Fruit fly (Drosophila melanogaster) whole organism, embryonic: Measurements from ENCODE around the gene Prim2.
A peak's percentile ranks its signal among the peaks of the same experiment; 100 is the strongest.

Experiments used
- Atf-2 ChIP-seq: fragments of 200-800 bp; sonication (Bioruptor generic); optimal IDR thresholded peaks from 2 replicates; lab custom pipeline; 2016; ENCODE audit warnings: missing biosample characterization, missing genetic modification characterization
- Bdp1 ChIP-seq: fragments of 200-800 bp; sonication (Bioruptor generic); optimal IDR thresholded peaks from 3 replicates; lab custom pipeline; 2016; ENCODE audit warnings: missing biosample characterization, missing genetic modification characterization
- BtbVII ChIP-seq: fragments of 200-800 bp; sonication (Bioruptor generic); optimal IDR thresholded peaks from 3 replicates; lab custom pipeline; 2017; ENCODE audit warnings: missing biosample characterization, mild to moderate bottlenecking, missing genetic modification characterization
- CG10959 ChIP-seq: fragments of 200-800 bp; sonication (Bioruptor generic); IDR thresholded peaks from 2 replicates; pipeline ENCODE4 v1.3.6; 2022; ENCODE audit warnings: missing biosample characterization, missing genetic modification characterization
- CG12104 ChIP-seq: fragments of 200-800 bp; sonication (Bioruptor generic); optimal IDR thresholded peaks from 3 replicates; lab custom pipeline; 2016; ENCODE audit warnings: missing biosample characterization, missing genetic modification characterization
- CG13624 ChIP-seq: fragments of 200-800 bp; sonication (Bioruptor generic); optimal IDR thresholded peaks from 2 replicates; lab custom pipeline; 2016; ENCODE audit warnings: missing biosample characterization, missing genetic modification characterization
- CG13775 ChIP-seq: fragments of 200-800 bp; sonication (Bioruptor generic); optimal IDR thresholded peaks from 3 replicates; lab custom pipeline; 2017; ENCODE audit warnings: missing biosample characterization, mild to moderate bottlenecking, missing genetic modification characterization
- CG18764 ChIP-seq: fragments of 200-800 bp; sonication (Bioruptor generic); optimal IDR thresholded peaks from 3 replicates; lab custom pipeline; 2016; ENCODE audit warnings: missing biosample characterization, missing genetic modification characterization
- CG2875 ChIP-seq: fragments of 200-800 bp; sonication (Bioruptor generic); optimal IDR thresholded peaks from 2 replicates; lab custom pipeline; 2017; ENCODE audit warnings: missing biosample characterization, mild to moderate bottlenecking, missing genetic modification characterization, missing genetic modification reagents
- CG32532 ChIP-seq: fragments of 200-800 bp; sonication (Bioruptor generic); IDR thresholded peaks from 2 replicates; pipeline ENCODE4 v1.3.6; 2022; ENCODE audit warnings: missing biosample characterization, missing genetic modification characterization
- CG3995 ChIP-seq: fragments of 200-800 bp; sonication (Bioruptor generic); optimal IDR thresholded peaks from 3 replicates; lab custom pipeline; 2016; ENCODE audit warnings: missing biosample characterization, missing genetic modification characterization
- CG4360 ChIP-seq: fragments of 200-800 bp; sonication (Bioruptor generic); IDR thresholded peaks from 2 replicates; pipeline ENCODE4 v1.3.6; 2022; ENCODE audit warnings: missing biosample characterization, missing genetic modification characterization
- CG7786 ChIP-seq: fragments of 200-800 bp; sonication (Bioruptor generic); optimal IDR thresholded peaks from 2 replicates; lab custom pipeline; 2016; ENCODE audit warnings: missing biosample characterization, missing genetic modification characterization
- CG8359 ChIP-seq: fragments of 200-800 bp; sonication (Bioruptor generic); optimal IDR thresholded peaks from 2 replicates; lab custom pipeline; 2017; ENCODE audit warnings: missing biosample characterization, mild to moderate bottlenecking, missing genetic modification characterization, borderline replicate concordance
- CG8944 ChIP-seq: fragments of 200-800 bp; sonication (Bioruptor generic); optimal IDR thresholded peaks from 3 replicates; lab custom pipeline; 2016; ENCODE audit warnings: missing biosample characterization, missing genetic modification characterization
- CG9215 ChIP-seq: fragments of 200-800 bp; sonication (Bioruptor generic); IDR thresholded peaks from 2 replicates; pipeline ENCODE4 v1.3.6; 2022; ENCODE audit warnings: missing biosample characterization, missing genetic modification characterization
- CHES-1-like ChIP-seq: fragments of 200-800 bp; sonication (Bioruptor generic); optimal IDR thresholded peaks from 2 replicates; lab custom pipeline; 2016; ENCODE audit warnings: missing biosample characterization, missing genetic modification characterization
- Dfd ChIP-seq, 2 experiments: fragments of >200 bp; optimal IDR thresholded peaks; 2 replicates each; lab custom pipeline; 2017; ENCODE audit warnings: missing biosample characterization in 2 of 2, missing genetic modification characterization in 2 of 2
- Dref ChIP-seq: fragments of 200-800 bp; sonication (Bioruptor generic); IDR thresholded peaks from 2 replicates; pipeline ENCODE4 v1.3.6; 2022; ENCODE audit warnings: missing biosample characterization, missing genetic modification characterization
- Fer1 ChIP-seq: fragments of 200-800 bp; sonication (Bioruptor generic); optimal IDR thresholded peaks from 2 replicates; lab custom pipeline; 2017; ENCODE audit warnings: missing biosample characterization, mild to moderate bottlenecking, missing genetic modification characterization
- Fer2 ChIP-seq: fragments of 200-800 bp; sonication (Bioruptor generic); optimal IDR thresholded peaks from 2 replicates; lab custom pipeline; 2018; ENCODE audit warnings: missing biosample characterization, mild to moderate bottlenecking, missing genetic modification characterization, moderate library complexity
- Gug ChIP-seq: fragments of 200-800 bp; sonication (Bioruptor generic); IDR thresholded peaks from 4 replicates; pipeline ENCODE4 v1.3.6; 2022; ENCODE audit warnings: missing biosample characterization, missing genetic modification characterization
- HLH3B ChIP-seq: fragments of 200-800 bp; sonication (Bioruptor generic); IDR thresholded peaks from 2 replicates; pipeline ENCODE4 v1.3.6; 2022; ENCODE audit warnings: missing biosample characterization, missing genetic modification characterization
- Hr39 ChIP-seq: fragments of >200 bp; optimal IDR thresholded peaks from 2 replicates; lab custom pipeline; 2017
- Hr78 ChIP-seq, 2 experiments: fragments of 200-800 bp in 1 of 2; fragments of >200 bp in 1 of 2; sonication (Bioruptor generic) in 1 of 2; optimal IDR thresholded peaks; 2 replicates each; lab custom pipeline; 2017 to 2019; ENCODE audit warnings: missing biosample characterization in 2 of 2, missing genetic modification characterization in 2 of 2, mild to moderate bottlenecking in 1 of 2, moderate library complexity in 1 of 2
- Lim3 ChIP-seq: fragments of 200-800 bp; sonication (Bioruptor generic); IDR thresholded peaks from 2 replicates; pipeline ENCODE4 v1.3.6; 2022; ENCODE audit warnings: missing biosample characterization, missing genetic modification characterization
- Mad ChIP-seq: fragments of 200-800 bp; sonication (Bioruptor generic); optimal IDR thresholded peaks from 2 replicates; lab custom pipeline; 2016; ENCODE audit warnings: missing biosample characterization, missing genetic modification characterization
- Nf-YA ChIP-seq: fragments of 200-800 bp; sonication (Bioruptor generic); IDR thresholded peaks from 2 replicates; pipeline ENCODE4 v1.3.6; 2022; ENCODE audit warnings: missing biosample characterization, missing genetic modification characterization
- Oli ChIP-seq: fragments of 200-800 bp; sonication (Bioruptor generic); optimal IDR thresholded peaks from 2 replicates; lab custom pipeline; 2018; ENCODE audit warnings: missing biosample characterization, mild to moderate bottlenecking, missing genetic modification characterization, moderate library complexity
- Usf ChIP-seq: fragments of 200-800 bp; sonication (Bioruptor generic); optimal IDR thresholded peaks from 2 replicates; lab custom pipeline; 2017; ENCODE audit warnings: missing genotype, missing biosample characterization, missing genetic modification characterization
- bcd ChIP-seq: fragments of 200-800 bp; sonication (Bioruptor generic); optimal IDR thresholded peaks from 2 replicates; lab custom pipeline; 2017; ENCODE audit warnings: missing biosample characterization, mild to moderate bottlenecking, missing genetic modification characterization
- bsh ChIP-seq, 2 experiments: fragments of 200-800 bp; sonication (Bioruptor generic); optimal IDR thresholded peaks; 2 replicates each; lab custom pipeline; 2017 to 2018; ENCODE audit warnings: mild to moderate bottlenecking in 2 of 2, missing biosample characterization in 2 of 2, missing genetic modification characterization in 2 of 2, moderate library complexity in 1 of 2
- cato ChIP-seq: fragments of 200-800 bp; sonication (Bioruptor generic); optimal IDR thresholded peaks from 2 replicates; lab custom pipeline; 2016; ENCODE audit warnings: missing biosample characterization, missing genetic modification characterization, borderline replicate concordance
- da ChIP-seq: fragments of 200-800 bp; sonication (Bioruptor generic); optimal IDR thresholded peaks from 2 replicates; lab custom pipeline; 2016; ENCODE audit warnings: missing biosample characterization, missing genetic modification characterization
- dmrt99B ChIP-seq: fragments of 200-800 bp; sonication (Bioruptor generic); optimal IDR thresholded peaks from 2 replicates; lab custom pipeline; 2018; ENCODE audit warnings: missing biosample characterization, mild to moderate bottlenecking, missing genetic modification characterization, moderate library complexity
- dpn ChIP-seq, 2 experiments: fragments of 200-800 bp; sonication (Bioruptor generic); optimal IDR thresholded peaks; 3 replicates each; lab custom pipeline; 2016; ENCODE audit warnings: missing biosample characterization in 2 of 2, missing genetic modification characterization in 2 of 2
- dysf ChIP-seq: fragments of 200-800 bp; sonication (Bioruptor generic); IDR thresholded peaks from 3 replicates; pipeline ENCODE4 v1.3.6; 2022; ENCODE audit warnings: missing biosample characterization, missing genetic modification characterization
- emc ChIP-seq: fragments of 200-800 bp; sonication (Bioruptor generic); optimal IDR thresholded peaks from 2 replicates; lab custom pipeline; 2016; ENCODE audit warnings: missing biosample characterization, missing genetic modification characterization
- esg ChIP-seq: fragments of 200-800 bp; sonication (Bioruptor generic); conservative IDR thresholded peaks from 2 replicates; pipeline ENCODE4 v1.3.6; 2022; ENCODE audit warnings: missing biosample characterization, missing genetic modification characterization
- eve ChIP-seq, 2 experiments: fragments of >200 bp; optimal IDR thresholded peaks; 2 replicates each; lab custom pipeline; 2017; ENCODE audit warnings: missing biosample characterization in 2 of 2, missing genetic modification characterization in 2 of 2
- nerfin-1 ChIP-seq: fragments of 200-800 bp; sonication (Bioruptor generic); optimal IDR thresholded peaks from 3 replicates; lab custom pipeline; 2019; ENCODE audit warnings: missing biosample characterization, mild to moderate bottlenecking, missing genetic modification characterization, moderate library complexity
- pros ChIP-seq: fragments of 200-800 bp; sonication (Bioruptor generic); optimal IDR thresholded peaks from 3 replicates; lab custom pipeline; 2019; ENCODE audit warnings: missing biosample characterization, mild to moderate bottlenecking, missing genetic modification characterization, moderate library complexity
- psq ChIP-seq: fragments of 200-800 bp; sonication (Bioruptor generic); optimal IDR thresholded peaks from 2 replicates; lab custom pipeline; 2017; ENCODE audit warnings: missing biosample characterization, missing genetic modification characterization
- seq ChIP-seq: fragments of 200-800 bp; sonication (Bioruptor generic); IDR thresholded peaks from 2 replicates; pipeline ENCODE4 v1.3.6; 2022; ENCODE audit warnings: missing biosample characterization, missing genetic modification characterization
- sisA ChIP-seq: fragments of 200-800 bp; sonication (Bioruptor generic); IDR thresholded peaks from 2 replicates; pipeline ENCODE4 v1.3.6; 2022; ENCODE audit warnings: missing biosample characterization, missing genetic modification characterization
- sr ChIP-seq: fragments of 200-800 bp; sonication (Bioruptor generic); IDR thresholded peaks from 3 replicates; pipeline ENCODE4 v1.3.6; 2022; ENCODE audit warnings: missing biosample characterization, missing genetic modification characterization
- tll ChIP-seq, 2 experiments: fragments of 200-800 bp in 1 of 2; fragments of >200 bp in 1 of 2; sonication (Bioruptor generic) in 1 of 2; optimal IDR thresholded peaks; 2 replicates each; lab custom pipeline; 2017 to 2019; ENCODE audit warnings: missing biosample characterization in 2 of 2, missing genetic modification characterization in 2 of 2, mild to moderate bottlenecking in 1 of 2, moderate library complexity in 1 of 2
- tna ChIP-seq: fragments of 200-800 bp; sonication (Bioruptor generic); IDR thresholded peaks from 2 replicates; pipeline ENCODE4 v1.3.6; 2022; ENCODE audit warnings: missing biosample characterization, missing genetic modification characterization; ENCODE audit not compliant: partially characterized antibody
- trh ChIP-seq: fragments of 200-800 bp; sonication (Bioruptor generic); optimal IDR thresholded peaks from 2 replicates; lab custom pipeline; 2016; ENCODE audit warnings: missing biosample characterization, missing genetic modification characterization

The Prim2 gene

DNA sequence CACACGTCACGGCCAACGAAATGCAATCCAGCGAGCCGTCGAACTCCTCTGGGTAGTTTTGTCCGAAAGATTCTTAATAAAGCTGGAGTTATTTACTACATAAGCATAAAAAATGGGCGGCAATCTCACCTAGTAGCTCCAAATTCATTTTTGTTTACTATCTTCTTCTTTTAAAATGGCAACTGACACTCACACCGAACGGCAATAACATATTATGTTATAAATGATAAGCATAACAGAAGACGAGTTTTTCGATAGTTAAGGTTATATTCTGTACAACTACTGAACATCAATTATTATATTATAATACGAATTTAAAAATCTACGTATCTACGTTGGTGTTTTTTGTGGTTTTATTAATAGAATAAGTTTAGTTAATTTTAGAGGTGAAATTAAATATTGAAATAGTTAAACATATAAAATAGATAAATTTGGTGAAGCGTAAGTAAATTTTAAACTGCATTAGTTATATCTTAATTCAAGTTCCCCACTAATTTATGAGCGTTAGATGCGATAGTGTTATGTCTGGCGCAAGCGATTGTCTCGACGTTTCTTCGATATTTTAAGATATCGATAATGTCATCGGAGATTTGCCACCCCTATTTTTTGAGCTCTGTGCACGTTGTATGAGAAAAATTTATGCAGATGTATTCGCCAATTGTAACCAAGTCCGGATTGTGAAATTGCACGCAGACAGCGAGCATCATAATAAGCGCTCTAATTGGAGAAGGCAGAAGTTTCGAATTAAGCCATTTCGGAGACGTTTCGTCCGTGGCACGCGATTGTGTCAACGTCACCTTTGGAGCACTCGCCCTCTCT is 13.4 kb downstream of the Prim2 start, which contains the start of the genes Rbbp5 and eRF1 (continued):
- TF ChIP-seq dmrt99B (tag; lab: Kevin White, UChicago) (no peak), CG32532 (GFP tag; lab: Robert Waterston, UW) (peak; percentile 87), CG13775 (GFP tag; lab: Kevin White, UChicago) (peak; percentile 78), bcd (GFP tag; lab: Kevin White, UChicago) (peak; percentile 70), CG18764 (GFP tag; lab: Kevin White, UChicago) (peak; percentile 71), CG9215 (GFP tag; lab: Robert Waterston, UW) (peak; percentile 79), da (no peak), trh (GFP tag; lab: Kevin White, UChicago) (peak; percentile 36), CG2875 (GFP tag; lab: Kevin White, UChicago) (no peak), Fer2 (tag; lab: Kevin White, UChicago) (peak; percentile 58), bsh (GFP tag; optimal IDR thresholded peaks at IDR 0.05; lab: Kevin White, UChicago) (peak in 1 of 2 experiments; percentile 75), Fer1 (GFP tag; lab: Kevin White, UChicago) (peak; percentile 22), Atf-2 (GFP tag; lab: Kevin White, UChicago) (peak; percentile 28), Hr78 (GFP tag; optimal IDR thresholded peaks at IDR 0.05; lab: Kevin White, UChicago) (no peak), psq (GFP tag; lab: Kevin White, UChicago) (peak; percentile 32), Gug (GFP tag; lab: Robert Waterston, UW) (peak; percentile 85; the same call in 3 of the 4 replicates), tll (GFP tag; optimal IDR thresholded peaks at IDR 0.05; lab: Kevin White, UChicago) (no peak), pros (no peak), Usf (GFP tag; lab: Kevin White, UChicago) (no peak), CG8359 (no peak), eve (GFP tag; optimal IDR thresholded peaks at IDR 0.05; lab: Kevin White, UChicago) (no peak), Mad (GFP tag; lab: Kevin White, UChicago) (peak; percentile 54), CG8944 (GFP tag; lab: Kevin White, UChicago) (peak; percentile 41), Bdp1 (GFP tag; lab: Kevin White, UChicago) (peak; percentile 49), emc (GFP tag; lab: Kevin White, UChicago) (peak; percentile 9), esg (peak; percentile 75; the same call in 1 of the 2 replicates), Lim3 (GFP tag; lab: Robert Waterston, UW) (no peak), Hr39 (no peak), CG4360 (no peak), CG7786 (GFP tag; lab: Kevin White, UChicago) (peak; percentile 56), Dfd (GFP tag; optimal IDR thresholded peaks at IDR 0.05; lab: Kevin White, UChicago) (no peak), Oli (tag; lab: Kevin White, UChicago) (peak; percentile 44), nerfin-1 (peak; percentile 17), HLH3B (GFP tag; lab: Robert Waterston, UW) (peak; percentile 65; the same call in 1 of the 2 replicates), CG13624 (GFP tag; lab: Kevin White, UChicago) (peak; percentile 68), BtbVII (GFP tag; lab: Kevin White, UChicago) (peak; percentile 47), sisA (GFP tag; lab: Robert Waterston, UW) (no peak; the same call in 1 of the 2 replicates), CG10959 (GFP tag; lab: Robert Waterston, UW) (no peak; the same call in 1 of the 2 replicates), dpn (GFP tag; optimal IDR thresholded peaks at IDR 0.05; lab: Kevin White, UChicago) (peak; percentile 62 to 80), sr (no peak), CHES-1-like (GFP tag; lab: Kevin White, UChicago) (peak; percentile 16), CG3995 (GFP tag; lab: Kevin White, UChicago) (peak; percentile 25), CG12104 (GFP tag; lab: Kevin White, UChicago) (peak; percentile 60), dysf (GFP tag; lab: Robert Waterston, UW) (peak; percentile 81; the same call in 2 of the 3 replicates), cato (GFP tag; lab: Kevin White, UChicago) (no peak), Dref (GFP tag; lab: Robert Waterston, UW) (peak; percentile 92), seq (GFP tag; lab: Robert Waterston, UW) (peak; percentile 41; the same call in 1 of the 2 replicates), Nf-YA (GFP tag; lab: Robert Waterston, UW) (no peak), tna (GFP tag; lab: Robert Waterston, UW) (peak; percentile 75)
